Fruit fly (Drosophila melanogaster): ENCODE data around the gene mor.

mor gene

dm6 chr3R:16009030-16009429 is 36.3 kb upstream of the mor start, which contains the start of gene GATAe (continued):
- TF ChIP-seq CG1647 (GFP tag; optimal IDR thresholded peaks at IDR 0.05) (no peak), zen2 (GFP tag; IDR thresholded peaks at IDR 0.05; ENCODE audit: partially characterized antibody) (no peak), trh (GFP tag; optimal IDR thresholded peaks at IDR 0.05) (no peak), CG42726 (GFP tag; IDR thresholded peaks at IDR 0.05; ENCODE audit: partially characterized antibody) (no peak), oc (tag; optimal IDR thresholded peaks at IDR 0.05) (no peak), ham (GFP tag; IDR thresholded peaks at IDR 0.05) (no peak), Bdp1 (GFP tag; optimal IDR thresholded peaks at IDR 0.05) (no peak), CG15011 (GFP tag; optimal IDR thresholded peaks at IDR 0.05) (no peak), p53 (GFP tag; optimal IDR thresholded peaks at IDR 0.05) (no peak), Xrp1 (GFP tag; IDR thresholded peaks at IDR 0.05) (no peak), CG43689 (GFP tag; IDR thresholded peaks at IDR 0.05) (no peak), ap (GFP tag; IDR thresholded peaks at IDR 0.05) (no peak), Hmr (GFP tag; optimal IDR thresholded peaks at IDR 0.05) (no peak), CG3726 (GFP tag; IDR thresholded peaks at IDR 0.05) (no peak), knrl (GFP tag; IDR thresholded peaks at IDR 0.05; ENCODE audit: partially characterized antibody) (no peak), CG8765 (GFP tag; IDR thresholded peaks at IDR 0.05) (no peak), CG10147 (GFP tag; optimal IDR thresholded peaks at IDR 0.05) (no peak), CG3407 (GFP tag; optimal IDR thresholded peaks at IDR 0.05) (no peak), cwo (GFP tag; optimal IDR thresholded peaks at IDR 0.05) (no peak), br (optimal IDR thresholded peaks at IDR 0.05) (no peak), lab (GFP tag; optimal IDR thresholded peaks at IDR 0.05) (peak; percentile 34), CG10565 (GFP tag; optimal IDR thresholded peaks at IDR 0.05) (no peak), CG4328 (GFP tag; optimal IDR thresholded peaks at IDR 0.05) (no peak), Lhr (GFP tag; optimal IDR thresholded peaks at IDR 0.05) (no peak), Sry-δ (GFP tag; optimal IDR thresholded peaks at IDR 0.05) (no peak), sim (GFP tag; IDR thresholded peaks at IDR 0.05) (0 out of 2 replicates have a peak, but pooled peaks have one; percentile 40), onecut (GFP tag; IDR thresholded peaks at IDR 0.05) (no peak), CG4404 (GFP tag; IDR thresholded peaks at IDR 0.05) (no peak), sr (GFP tag; IDR thresholded peaks at IDR 0.05) (no peak), kay (GFP tag; optimal IDR thresholded peaks at IDR 0.05) (peak; percentile 27), CG18764 (GFP tag; optimal IDR thresholded peaks at IDR 0.05) (no peak), exex (tag; optimal IDR thresholded peaks at IDR 0.05) (peak; percentile 50), CG8089 (GFP tag; optimal IDR thresholded peaks at IDR 0.05) (no peak), CG10267 (tag; optimal IDR thresholded peaks at IDR 0.05) (no peak), Sox102F (GFP tag; optimal IDR thresholded peaks at IDR 0.05) (no peak), ssp (GFP tag; IDR thresholded peaks at IDR 0.05) (no peak), run (tag; optimal IDR thresholded peaks at IDR 0.05) (no peak), bbx (GFP tag; IDR thresholded peaks at IDR 0.05; ENCODE audit: partially characterized antibody) (0 out of 2 replicates have a peak, but pooled peaks have one; percentile 14), Med (GFP tag) (peak; percentile 47), hth (optimal IDR thresholded peaks at IDR 0.05) (no peak), CG14710 (tag; optimal IDR thresholded peaks at IDR 0.05) (no peak), HmgD (GFP tag; optimal IDR thresholded peaks at IDR 0.05) (no peak), dmrt99B (tag; optimal IDR thresholded peaks at IDR 0.05) (no peak), rib (GFP tag; IDR thresholded peaks at IDR 0.05) (no peak), shn (GFP tag; optimal IDR thresholded peaks at IDR 0.05) (no peak), Atf6 (GFP tag; IDR thresholded peaks at IDR 0.05) (no peak), Nf-YC (tag; optimal IDR thresholded peaks at IDR 0.05) (peak; percentile 20), dpn (GFP tag; optimal IDR thresholded peaks at IDR 0.05) (no peak), btn (GFP tag; optimal IDR thresholded peaks at IDR 0.05) (no peak), pnt (GFP tag; optimal IDR thresholded peaks at IDR 0.05) (no peak), Lpt (GFP tag; optimal IDR thresholded peaks at IDR 0.05) (no peak), Max (GFP tag; optimal IDR thresholded peaks at IDR 0.05) (no peak), chinmo (GFP tag; IDR thresholded peaks at IDR 0.05; ENCODE audit: partially characterized antibody) (no peak)

All from whole organism, embryonic.